Fruit fly (Drosophila melanogaster) whole organism, embryonic: ENCODE results near the gene MsR1.
A peak's percentile ranks its signal among the peaks of the same experiment; 100 is the strongest.

Source experiments
- CG11085 ChIP-seq: fragments of 200-800 bp; sonication (Bioruptor generic); IDR thresholded peaks from 2 replicates; pipeline ENCODE4 v1.3.6; 2022; ENCODE audit warnings: missing biosample characterization, missing genetic modification characterization
- CG14441 ChIP-seq: fragments of 200-800 bp; sonication (Bioruptor generic); IDR thresholded peaks from 2 replicates; pipeline ENCODE4 v1.3.6; 2022; ENCODE audit warnings: missing biosample characterization, missing genetic modification characterization
- CG1603 ChIP-seq: fragments of 200-800 bp; sonication (Bioruptor generic); optimal IDR thresholded peaks from 2 replicates; lab custom pipeline; 2019; ENCODE audit warnings: missing biosample characterization, mild to moderate bottlenecking, missing genetic modification characterization, moderate library complexity
- CG16813 ChIP-seq: fragments of 200-800 bp; sonication (Bioruptor generic); IDR thresholded peaks from 3 replicates; pipeline ENCODE4 v1.3.6; 2022; ENCODE audit warnings: missing biosample characterization, missing genetic modification characterization; ENCODE audit not compliant: partially characterized antibody
- CG17359 ChIP-seq: fragments of 200-800 bp; sonication (Bioruptor generic); optimal IDR thresholded peaks from 3 replicates; lab custom pipeline; 2018; ENCODE audit warnings: missing biosample characterization, mild to moderate bottlenecking, missing genetic modification characterization, moderate library complexity
- CG18262 ChIP-seq: fragments of 200-800 bp; optimal IDR thresholded peaks from 3 replicates; lab custom pipeline; 2019; ENCODE audit warnings: missing biosample characterization, mild to moderate bottlenecking, missing genetic modification characterization, moderate library complexity
- CG1832 ChIP-seq: fragments of 200-800 bp; sonication (Bioruptor generic); optimal IDR thresholded peaks from 2 replicates; lab custom pipeline; 2017; ENCODE audit warnings: missing biosample characterization, mild to moderate bottlenecking, missing genetic modification characterization, inconsistent platforms
- CG2199 ChIP-seq: fragments of 200-800 bp; sonication (Bioruptor generic); IDR thresholded peaks from 3 replicates; pipeline ENCODE4 v1.3.6; 2022; ENCODE audit warnings: missing biosample characterization, missing genetic modification characterization
- CG30431 ChIP-seq: fragments of 200-800 bp; sonication (Bioruptor generic); optimal IDR thresholded peaks from 2 replicates; lab custom pipeline; 2017; ENCODE audit warnings: missing biosample characterization, missing genetic modification characterization
- CG4282 ChIP-seq: fragments of 200-800 bp; sonication (Bioruptor generic); optimal IDR thresholded peaks from 2 replicates; lab custom pipeline; 2016; ENCODE audit warnings: missing biosample characterization, missing genetic modification characterization
- CG4707 ChIP-seq: fragments of 200-800 bp; sonication (Bioruptor generic); optimal IDR thresholded peaks from 2 replicates; lab custom pipeline; 2018; ENCODE audit warnings: missing biosample characterization, mild to moderate bottlenecking, missing genetic modification characterization, moderate library complexity
- CG4730 ChIP-seq: fragments of 200-800 bp; sonication (Bioruptor generic); IDR thresholded peaks from 2 replicates; pipeline ENCODE4 v1.3.6; 2022; ENCODE audit warnings: missing biosample characterization, missing genetic modification characterization
- CG8478 ChIP-seq: fragments of >200 bp; optimal IDR thresholded peaks from 2 replicates; lab custom pipeline; 2018
- Drgx ChIP-seq: fragments of 200-800 bp; sonication (Bioruptor generic); IDR thresholded peaks from 2 replicates; pipeline ENCODE4 v1.3.6; 2022; ENCODE audit warnings: missing biosample characterization, missing genetic modification characterization
- Hsf ChIP-seq: fragments of 200-800 bp; sonication (Bioruptor generic); optimal IDR thresholded peaks from 3 replicates; lab custom pipeline; 2016; ENCODE audit warnings: missing biosample characterization, missing genetic modification characterization
- NK7.1 ChIP-seq: fragments of 200-800 bp; sonication (Bioruptor generic); optimal IDR thresholded peaks from 3 replicates; lab custom pipeline; 2016; ENCODE audit warnings: missing biosample characterization, missing genetic modification characterization
- Opbp ChIP-seq: fragments of 200-800 bp; sonication (Bioruptor generic); IDR thresholded peaks from 3 replicates; pipeline ENCODE4 v1.3.6; 2022; ENCODE audit warnings: missing biosample characterization, missing genetic modification characterization; ENCODE audit not compliant: partially characterized antibody
- Ptx1 ChIP-seq: fragments of 200-800 bp; sonication (Bioruptor generic); IDR thresholded peaks from 2 replicates; pipeline ENCODE4 v1.3.6; 2022; ENCODE audit warnings: missing biosample characterization, missing genetic modification characterization
- Rfx ChIP-seq: fragments of 200-800 bp; sonication (Bioruptor generic); IDR thresholded peaks from 2 replicates; pipeline ENCODE4 v1.3.6; 2022; ENCODE audit warnings: missing biosample characterization, missing genetic modification characterization
- Sin3A ChIP-seq: fragments of >200 bp; optimal IDR thresholded peaks from 2 replicates; lab custom pipeline; 2018
- Six4 ChIP-seq: fragments of 200-800 bp; sonication (Bioruptor generic); optimal IDR thresholded peaks from 2 replicates; lab custom pipeline; 2016; ENCODE audit warnings: missing biosample characterization, missing genetic modification characterization
- Trl ChIP-seq, 3 experiments: fragments of >200 bp in 2 of 3; fragments of 200-800 bp in 1 of 3; sonication (Bioruptor generic) in 1 of 3; optimal IDR thresholded peaks; 2 replicates in 1 of 3; 3 replicates in 2 of 3; lab custom pipeline; 2016 to 2017; ENCODE audit warnings: missing biosample characterization in 1 of 3, missing genetic modification characterization in 1 of 3
- Xbp1 ChIP-seq: fragments of 200-800 bp; sonication (Bioruptor generic); optimal IDR thresholded peaks from 3 replicates; lab custom pipeline; 2016; ENCODE audit warnings: missing biosample characterization, mild to moderate bottlenecking, missing genetic modification characterization
- amos ChIP-seq: fragments of 200-800 bp; sonication (Bioruptor generic); IDR thresholded peaks from 2 replicates; pipeline ENCODE4 v1.3.6; 2022; ENCODE audit warnings: missing biosample characterization, missing genetic modification characterization; ENCODE audit not compliant: partially characterized antibody
- ash1 ChIP-seq: fragments of 200-800 bp; sonication (Bioruptor generic); optimal IDR thresholded peaks from 2 replicates; lab custom pipeline; 2018; ENCODE audit warnings: missing biosample characterization, mild to moderate bottlenecking, missing genetic modification characterization
- bab2 ChIP-seq: fragments of 200-800 bp; sonication (Bioruptor generic); optimal IDR thresholded peaks from 2 replicates; lab custom pipeline; 2016; ENCODE audit warnings: missing biosample characterization, missing genetic modification characterization
- br ChIP-seq: fragments of >200 bp; optimal IDR thresholded peaks from 2 replicates; lab custom pipeline; 2017
- emc ChIP-seq: fragments of 200-800 bp; sonication (Bioruptor generic); optimal IDR thresholded peaks from 2 replicates; lab custom pipeline; 2016; ENCODE audit warnings: missing biosample characterization, missing genetic modification characterization
- en ChIP-seq: fragments of 200-800 bp; sonication (Bioruptor generic); optimal IDR thresholded peaks from 2 replicates; lab custom pipeline; 2016; ENCODE audit warnings: missing biosample characterization, missing genetic modification characterization
- eyg ChIP-seq: fragments of 200-800 bp; sonication (Bioruptor generic); optimal IDR thresholded peaks from 3 replicates; lab custom pipeline; 2016; ENCODE audit warnings: missing biosample characterization, missing genetic modification characterization
- fd96Cb ChIP-seq: fragments of 200-800 bp; sonication (Bioruptor generic); optimal IDR thresholded peaks from 2 replicates; lab custom pipeline; 2018; ENCODE audit warnings: missing biosample characterization, mild to moderate bottlenecking, missing genetic modification characterization, moderate library complexity
- fru ChIP-seq: fragments of >200 bp; optimal IDR thresholded peaks from 2 replicates; lab custom pipeline; 2017
- klu ChIP-seq: fragments of 200-800 bp; sonication (Bioruptor generic); IDR thresholded peaks from 2 replicates; pipeline ENCODE4 v1.3.6; 2022; ENCODE audit warnings: missing biosample characterization, missing genetic modification characterization
- lab ChIP-seq: fragments of 200-800 bp; sonication (Bioruptor generic); optimal IDR thresholded peaks from 3 replicates; lab custom pipeline; 2017; ENCODE audit warnings: missing biosample characterization, missing genetic modification characterization, mild to moderate bottlenecking, moderate library complexity, missing genetic modification reagents
- nom ChIP-seq: fragments of 200-800 bp; sonication (Bioruptor generic); optimal IDR thresholded peaks from 2 replicates; lab custom pipeline; 2017; ENCODE audit warnings: missing biosample characterization, missing genetic modification characterization, mild to moderate bottlenecking, moderate library complexity, missing genetic modification reagents
- pfk ChIP-seq: fragments of 200-800 bp; sonication (Bioruptor generic); optimal IDR thresholded peaks from 2 replicates; lab custom pipeline; 2018; ENCODE audit warnings: missing biosample characterization, mild to moderate bottlenecking, missing genetic modification characterization, moderate library complexity
- phol ChIP-seq: fragments of 200-800 bp; sonication (Bioruptor generic); optimal IDR thresholded peaks from 3 replicates; lab custom pipeline; 2018; ENCODE audit warnings: missing biosample characterization, mild to moderate bottlenecking, missing genetic modification characterization, moderate library complexity
- scrt ChIP-seq: fragments of 200-800 bp; sonication (Bioruptor generic); optimal IDR thresholded peaks from 2 replicates; lab custom pipeline; 2018; ENCODE audit warnings: missing biosample characterization, mild to moderate bottlenecking, missing genetic modification characterization, moderate library complexity
- slp2 ChIP-seq: fragments of 200-800 bp; sonication (Bioruptor generic); optimal IDR thresholded peaks from 2 replicates; lab custom pipeline; 2016; ENCODE audit warnings: missing biosample characterization, missing genetic modification characterization
- tin ChIP-seq: fragments of 200-800 bp; sonication (Bioruptor generic); optimal IDR thresholded peaks from 3 replicates; lab custom pipeline; 2016; ENCODE audit warnings: missing biosample characterization, missing genetic modification characterization
- tup ChIP-seq: fragments of 200-800 bp; sonication (Bioruptor generic); optimal IDR thresholded peaks from 2 replicates; lab custom pipeline; 2016; ENCODE audit warnings: missing biosample characterization, mild to moderate bottlenecking, missing genetic modification characterization, moderate library complexity
- vnd ChIP-seq: fragments of 200-800 bp; sonication (Bioruptor generic); IDR thresholded peaks from 3 replicates; pipeline ENCODE4 v1.3.6; 2022; ENCODE audit warnings: missing biosample characterization, missing genetic modification characterization; ENCODE audit not compliant: partially characterized antibody
- wor ChIP-seq: fragments of 200-800 bp; sonication (Bioruptor generic); IDR thresholded peaks from 2 replicates; pipeline ENCODE4 v1.3.6; 2022; ENCODE audit warnings: missing biosample characterization, missing genetic modification characterization
- zfh1 ChIP-seq: fragments of 200-800 bp; sonication (Bioruptor generic); IDR thresholded peaks from 3 replicates; pipeline ENCODE4 v1.3.6; 2022; ENCODE audit warnings: missing biosample characterization, missing genetic modification characterization

MsR1 gene

DNA sequence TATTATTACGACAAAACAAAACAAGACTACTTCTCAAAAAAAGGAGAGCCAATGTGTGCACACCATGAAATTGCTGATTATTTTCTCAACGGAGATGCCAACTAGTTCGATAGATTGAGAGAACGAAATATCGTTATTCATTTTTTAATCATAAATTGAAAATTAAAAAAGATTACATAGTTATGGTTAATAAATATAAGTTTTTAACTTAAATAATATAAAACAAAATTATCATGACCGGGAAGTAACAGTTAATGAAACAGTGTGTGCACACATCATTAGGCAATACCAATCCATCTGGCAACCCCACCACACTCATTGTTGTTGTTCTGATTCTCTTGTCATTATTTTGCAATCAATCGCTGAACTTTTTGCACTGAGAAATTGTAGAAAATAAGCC is 49.4 kb downstream of the MsR1 start, which contains the start of the genes CG1317 and CG8993 (continued):
- TF ChIP-seq tup (GFP tag; lab: Kevin White, UChicago) (no peak), en (GFP tag; lab: Kevin White, UChicago) (no peak), Xbp1 (GFP tag; lab: Kevin White, UChicago) (peak; percentile 55), phol (tag; lab: Kevin White, UChicago) (peak; percentile 72), fru (lab: Kevin White, UChicago) (no peak), Rfx (GFP tag; lab: Robert Waterston, UW) (peak; percentile 67; the same call in 1 of the 2 replicates), CG18262 (tag; lab: Kevin White, UChicago) (no peak), Hsf (GFP tag; lab: Kevin White, UChicago) (peak; percentile 34), nom (GFP tag; lab: Kevin White, UChicago) (no peak), Six4 (GFP tag; lab: Kevin White, UChicago) (peak; percentile 42), amos (peak; percentile 64), tin (GFP tag; lab: Kevin White, UChicago) (peak; percentile 45), zfh1 (no peak), CG30431 (GFP tag; lab: Kevin White, UChicago) (no peak), bab2 (GFP tag; lab: Kevin White, UChicago) (no peak), CG17359 (tag; lab: Kevin White, UChicago) (peak; percentile 50), CG1603 (no peak), br (no peak), vnd (GFP tag; lab: Robert Waterston, UW) (0 out of 3 replicates have a peak, but pooled peaks have one; percentile 55), CG11085 (no peak), Opbp (no peak), ash1 (GFP tag; lab: Kevin White, UChicago) (no peak), klu (GFP tag; lab: Robert Waterston, UW) (no peak; the same call in 1 of the 2 replicates), CG2199 (GFP tag; lab: Robert Waterston, UW) (no peak), CG4730 (GFP tag; lab: Robert Waterston, UW) (0 out of 2 replicates have a peak, but pooled peaks have one; percentile 8), CG8478 (lab: Kevin White, UChicago) (no peak), Drgx (GFP tag; lab: Robert Waterston, UW) (no peak), scrt (GFP tag; lab: Kevin White, UChicago) (no peak), Ptx1 (GFP tag; lab: Robert Waterston, UW) (peak; percentile 75), emc (GFP tag; lab: Kevin White, UChicago) (no peak), CG4282 (no peak), Trl (optimal IDR thresholded peaks at IDR 0.05; lab: Kevin White, UChicago) (peak in 1 of 2 experiments; percentile 16), Trl (GFP tag; optimal IDR thresholded peaks at IDR 0.05; lab: Kevin White, UChicago) (no peak), slp2 (GFP tag; lab: Kevin White, UChicago) (no peak), CG14441 (peak; percentile 34; the same call in 1 of the 2 replicates), CG4707 (GFP tag; lab: Kevin White, UChicago) (no peak), CG1832 (GFP tag; lab: Kevin White, UChicago) (no peak), Sin3A (lab: Kevin White, UChicago) (peak; percentile 13), CG16813 (GFP tag; lab: Robert Waterston, UW) (peak; percentile 69), pfk (GFP tag; lab: Kevin White, UChicago) (no peak), NK7.1 (GFP tag; lab: Kevin White, UChicago) (no peak), wor (GFP tag; lab: Robert Waterston, UW) (0 out of 2 replicates have a peak, but pooled peaks have one; percentile 12), fd96Cb (tag; lab: Kevin White, UChicago) (no peak), eyg (GFP tag; lab: Kevin White, UChicago) (no peak), lab (peak; percentile 26)
